Fruit fly (Drosophila melanogaster) whole organism, embryonic: ENCODE data around the gene CG33946.

Experiments used
- B-H1 ChIP-seq: fragments of 200-800 bp; sonication (Bioruptor generic); IDR thresholded peaks from 3 replicates; pipeline ENCODE4 v1.3.6; 2022; ENCODE audit warnings: missing biosample characterization, missing genetic modification characterization
- BtbVII ChIP-seq: fragments of 200-800 bp; sonication (Bioruptor generic); optimal IDR thresholded peaks from 3 replicates; lab custom pipeline; 2017; ENCODE audit warnings: missing biosample characterization, mild to moderate bottlenecking, missing genetic modification characterization
- CG11398 ChIP-seq: fragments of 200-800 bp; sonication (Bioruptor generic); optimal IDR thresholded peaks from 2 replicates; lab custom pipeline; 2016; ENCODE audit warnings: missing biosample characterization, missing genetic modification characterization
- CG11723 ChIP-seq: fragments of 200-800 bp; sonication (Bioruptor generic); optimal IDR thresholded peaks from 2 replicates; lab custom pipeline; 2017; ENCODE audit warnings: missing biosample characterization, mild to moderate bottlenecking, missing genetic modification characterization
- CG12104 ChIP-seq: fragments of 200-800 bp; sonication (Bioruptor generic); optimal IDR thresholded peaks from 3 replicates; lab custom pipeline; 2016; ENCODE audit warnings: missing biosample characterization, missing genetic modification characterization
- CG13123 ChIP-seq: fragments of 200-800 bp; sonication (Bioruptor generic); optimal IDR thresholded peaks from 2 replicates; lab custom pipeline; 2016; ENCODE audit warnings: missing biosample characterization, missing genetic modification characterization
- CG14050 ChIP-seq: fragments of 200-800 bp; sonication (Bioruptor generic); IDR thresholded peaks from 3 replicates; pipeline ENCODE4 v1.3.6; 2022; ENCODE audit warnings: missing biosample characterization, missing genetic modification characterization
- CG17186 ChIP-seq: fragments of 200-800 bp; sonication (Bioruptor generic); optimal IDR thresholded peaks from 3 replicates; lab custom pipeline; 2017; ENCODE audit warnings: missing biosample characterization, missing genetic modification reagents, missing genetic modification characterization
- CG17359 ChIP-seq: fragments of 200-800 bp; sonication (Bioruptor generic); optimal IDR thresholded peaks from 3 replicates; lab custom pipeline; 2018; ENCODE audit warnings: missing biosample characterization, mild to moderate bottlenecking, missing genetic modification characterization, moderate library complexity
- CG1792 ChIP-seq: fragments of 200-800 bp; sonication (Bioruptor generic); optimal IDR thresholded peaks from 2 replicates; lab custom pipeline; 2016; ENCODE audit warnings: missing biosample characterization, missing genetic modification characterization
- CG2116 ChIP-seq: fragments of 200-800 bp; sonication (Bioruptor generic); optimal IDR thresholded peaks from 3 replicates; lab custom pipeline; 2018; ENCODE audit warnings: missing biosample characterization, mild to moderate bottlenecking, missing genetic modification characterization
- CG2889 ChIP-seq: fragments of 200-800 bp; sonication (Bioruptor generic); IDR thresholded peaks from 3 replicates; pipeline ENCODE4 v1.3.6; 2022; ENCODE audit warnings: missing biosample characterization, missing genetic modification characterization
- CG4730 ChIP-seq: fragments of 200-800 bp; sonication (Bioruptor generic); IDR thresholded peaks from 2 replicates; pipeline ENCODE4 v1.3.6; 2022; ENCODE audit warnings: missing biosample characterization, missing genetic modification characterization
- CG6765 ChIP-seq: fragments of 200-800 bp; sonication (Bioruptor generic); optimal IDR thresholded peaks from 3 replicates; lab custom pipeline; 2017; ENCODE audit warnings: missing biosample characterization, mild to moderate bottlenecking, missing genetic modification characterization
- CG7271 ChIP-seq: fragments of 200-800 bp; sonication (Bioruptor generic); optimal IDR thresholded peaks from 2 replicates; lab custom pipeline; 2018; ENCODE audit warnings: missing biosample characterization, mild to moderate bottlenecking, missing genetic modification characterization, moderate library complexity
- CG7357 ChIP-seq: fragments of 200-800 bp; sonication (Bioruptor generic); IDR thresholded peaks from 3 replicates; pipeline ENCODE4 v1.3.6; 2022; ENCODE audit warnings: missing biosample characterization, missing genetic modification characterization
- CG7372 ChIP-seq: fragments of 200-800 bp; sonication (Bioruptor generic); IDR thresholded peaks from 2 replicates; pipeline ENCODE4 v1.3.6; 2022; ENCODE audit warnings: missing biosample characterization, missing genetic modification characterization
- CG7556 ChIP-seq: fragments of 200-800 bp; sonication (Bioruptor generic); optimal IDR thresholded peaks from 2 replicates; lab custom pipeline; 2017; ENCODE audit warnings: missing biosample characterization, mild to moderate bottlenecking, missing genetic modification characterization
- CG7987 ChIP-seq: fragments of 200-800 bp; sonication (Bioruptor generic); optimal IDR thresholded peaks from 2 replicates; lab custom pipeline; 2018; ENCODE audit warnings: missing biosample characterization, mild to moderate bottlenecking, missing genetic modification characterization, moderate library complexity
- CG8944 ChIP-seq: fragments of 200-800 bp; sonication (Bioruptor generic); optimal IDR thresholded peaks from 3 replicates; lab custom pipeline; 2016; ENCODE audit warnings: missing biosample characterization, missing genetic modification characterization
- CTCF ChIP-seq: fragments of 200-800 bp; sonication (Bioruptor generic); optimal IDR thresholded peaks from 2 replicates; lab custom pipeline; 2017; ENCODE audit warnings: missing biosample characterization, mild to moderate bottlenecking, missing genetic modification characterization, moderate library complexity
- Deaf1 ChIP-seq: fragments of 200-800 bp; optimal IDR thresholded peaks from 3 replicates; lab custom pipeline; 2019; ENCODE audit warnings: missing biosample characterization, mild to moderate bottlenecking, missing genetic modification characterization, moderate library complexity
- Dref ChIP-seq: fragments of 200-800 bp; sonication (Bioruptor generic); IDR thresholded peaks from 2 replicates; pipeline ENCODE4 v1.3.6; 2022; ENCODE audit warnings: missing biosample characterization, missing genetic modification characterization
- E2f2 ChIP-seq: fragments of 200-800 bp; sonication (Bioruptor generic); IDR thresholded peaks from 2 replicates; pipeline ENCODE4 v1.3.6; 2022; ENCODE audit warnings: missing biosample characterization, missing genetic modification characterization
- Gug ChIP-seq: fragments of 200-800 bp; sonication (Bioruptor generic); IDR thresholded peaks from 4 replicates; pipeline ENCODE4 v1.3.6; 2022; ENCODE audit warnings: missing biosample characterization, missing genetic modification characterization
- H2.0 ChIP-seq: fragments of 200-800 bp; sonication (Bioruptor generic); IDR thresholded peaks from 2 replicates; pipeline ENCODE4 v1.3.6; 2022; ENCODE audit warnings: missing biosample characterization, missing genetic modification characterization
- Hey ChIP-seq: fragments of 200-800 bp; sonication (Bioruptor generic); optimal IDR thresholded peaks from 3 replicates; lab custom pipeline; 2018; ENCODE audit warnings: missing biosample characterization, mild to moderate bottlenecking, missing genetic modification characterization
- NFAT ChIP-seq: fragments of 200-800 bp; sonication (Bioruptor generic); IDR thresholded peaks from 2 replicates; pipeline ENCODE4 v1.3.6; 2022; ENCODE audit warnings: missing biosample characterization, missing genetic modification characterization
- Opbp ChIP-seq: fragments of 200-800 bp; sonication (Bioruptor generic); IDR thresholded peaks from 3 replicates; pipeline ENCODE4 v1.3.6; 2022; ENCODE audit warnings: missing biosample characterization, missing genetic modification characterization; ENCODE audit not compliant: partially characterized antibody
- aop ChIP-seq: fragments of 200-800 bp; sonication (Bioruptor generic); IDR thresholded peaks from 2 replicates; pipeline ENCODE4 v1.3.6; 2022; ENCODE audit warnings: missing biosample characterization, missing genetic modification characterization
- ash1 ChIP-seq: fragments of 200-800 bp; sonication (Bioruptor generic); optimal IDR thresholded peaks from 2 replicates; lab custom pipeline; 2018; ENCODE audit warnings: missing biosample characterization, mild to moderate bottlenecking, missing genetic modification characterization
- bab2 ChIP-seq: fragments of 200-800 bp; sonication (Bioruptor generic); optimal IDR thresholded peaks from 2 replicates; lab custom pipeline; 2016; ENCODE audit warnings: missing biosample characterization, missing genetic modification characterization
- btn ChIP-seq: fragments of 200-800 bp; sonication (Bioruptor generic); optimal IDR thresholded peaks from 2 replicates; lab custom pipeline; 2016; ENCODE audit warnings: missing biosample characterization, missing genetic modification characterization
- chinmo ChIP-seq: fragments of 200-800 bp; sonication (Bioruptor generic); IDR thresholded peaks from 4 replicates; pipeline ENCODE4 v1.3.6; 2022; ENCODE audit warnings: missing biosample characterization, missing genetic modification characterization; ENCODE audit not compliant: partially characterized antibody
- crc ChIP-seq: fragments of 200-800 bp; sonication (Bioruptor generic); optimal IDR thresholded peaks from 2 replicates; lab custom pipeline; 2016; ENCODE audit warnings: missing biosample characterization, missing genetic modification characterization
- crp ChIP-seq, 2 experiments: fragments of 200-800 bp; sonication (Bioruptor generic); optimal IDR thresholded peaks; 2 replicates in 1 of 2; 3 replicates in 1 of 2; lab custom pipeline; 2017; ENCODE audit warnings: missing biosample characterization in 2 of 2, missing genetic modification characterization in 2 of 2, mild to moderate bottlenecking in 1 of 2, moderate library complexity in 1 of 2
- eve ChIP-seq, 2 experiments: fragments of >200 bp; optimal IDR thresholded peaks; 2 replicates each; lab custom pipeline; 2017; ENCODE audit warnings: missing biosample characterization in 2 of 2, missing genetic modification characterization in 2 of 2
- gsb ChIP-seq: fragments of 200-800 bp; sonication (Bioruptor generic); IDR thresholded peaks from 2 replicates; pipeline ENCODE4 v1.3.6; 2022; ENCODE audit warnings: missing biosample characterization, missing genetic modification characterization
- gt ChIP-seq: fragments of 200-800 bp; sonication (Bioruptor generic); IDR thresholded peaks from 2 replicates; pipeline ENCODE4 v1.3.6; 2022; ENCODE audit warnings: missing biosample characterization, missing genetic modification characterization
- jigr1 ChIP-seq: fragments of 200-800 bp; sonication (Bioruptor generic); IDR thresholded peaks from 3 replicates; pipeline ENCODE4 v1.3.6; 2022; ENCODE audit warnings: missing biosample characterization, missing genetic modification characterization
- lilli ChIP-seq: fragments of 200-800 bp; sonication (Bioruptor generic); optimal IDR thresholded peaks from 3 replicates; lab custom pipeline; 2016; ENCODE audit warnings: missing biosample characterization, missing genetic modification characterization
- lmd ChIP-seq: fragments of 200-800 bp; sonication (Bioruptor generic); IDR thresholded peaks from 2 replicates; pipeline ENCODE4 v1.3.6; 2022; ENCODE audit warnings: missing biosample characterization, missing genetic modification characterization
- lola ChIP-seq, 3 experiments: fragments of >200 bp in 2 of 3; fragments of 200-800 bp in 1 of 3; sonication (Bioruptor generic) in 1 of 3; optimal IDR thresholded peaks; 2 replicates each; lab custom pipeline; 2017 to 2019; ENCODE audit warnings: missing biosample characterization in 3 of 3, missing genetic modification characterization in 3 of 3, mild to moderate bottlenecking in 1 of 3, moderate library complexity in 1 of 3
- pho ChIP-seq: fragments of 200-800 bp; sonication (Bioruptor generic); optimal IDR thresholded peaks from 2 replicates; lab custom pipeline; 2016; ENCODE audit warnings: missing biosample characterization, missing genetic modification characterization
- prd ChIP-seq, 3 experiments: fragments of >200 bp in 2 of 3; fragments of 200-800 bp in 1 of 3; sonication (Bioruptor generic) in 1 of 3; optimal IDR thresholded peaks in 2 of 3; IDR thresholded peaks in 1 of 3; 2 replicates in 2 of 3; 3 replicates in 1 of 3; pipeline versions ENCODE4 v1.3.6 to Lab custom; 2017 to 2022; ENCODE audit warnings: missing biosample characterization in 1 of 3, missing genetic modification characterization in 1 of 3
- schlank ChIP-seq: fragments of 200-800 bp; sonication (Bioruptor generic); optimal IDR thresholded peaks from 2 replicates; lab custom pipeline; 2018; ENCODE audit warnings: missing biosample characterization, mild to moderate bottlenecking, missing genetic modification characterization
- slbo ChIP-seq: fragments of 200-800 bp; sonication (Bioruptor generic); IDR thresholded peaks from 2 replicates; pipeline ENCODE4 v1.3.6; 2022; ENCODE audit warnings: missing biosample characterization, missing genetic modification characterization
- trem ChIP-seq: fragments of 200-800 bp; optimal IDR thresholded peaks from 3 replicates; lab custom pipeline; 2019; ENCODE audit warnings: missing biosample characterization, mild to moderate bottlenecking, missing genetic modification characterization, moderate library complexity
- tx ChIP-seq: fragments of 200-800 bp; sonication (Bioruptor generic); optimal IDR thresholded peaks from 2 replicates; lab custom pipeline; 2016; ENCODE audit warnings: missing biosample characterization, missing genetic modification characterization
- zen ChIP-seq: fragments of 200-800 bp; sonication (Bioruptor generic); optimal IDR thresholded peaks from 3 replicates; lab custom pipeline; 2018; ENCODE audit warnings: missing biosample characterization, mild to moderate bottlenecking, missing genetic modification characterization, moderate library complexity
- zfh1 ChIP-seq: fragments of 200-800 bp; sonication (Bioruptor generic); IDR thresholded peaks from 3 replicates; pipeline ENCODE4 v1.3.6; 2022; ENCODE audit warnings: missing biosample characterization, missing genetic modification characterization

The CG33946 gene

DNA sequence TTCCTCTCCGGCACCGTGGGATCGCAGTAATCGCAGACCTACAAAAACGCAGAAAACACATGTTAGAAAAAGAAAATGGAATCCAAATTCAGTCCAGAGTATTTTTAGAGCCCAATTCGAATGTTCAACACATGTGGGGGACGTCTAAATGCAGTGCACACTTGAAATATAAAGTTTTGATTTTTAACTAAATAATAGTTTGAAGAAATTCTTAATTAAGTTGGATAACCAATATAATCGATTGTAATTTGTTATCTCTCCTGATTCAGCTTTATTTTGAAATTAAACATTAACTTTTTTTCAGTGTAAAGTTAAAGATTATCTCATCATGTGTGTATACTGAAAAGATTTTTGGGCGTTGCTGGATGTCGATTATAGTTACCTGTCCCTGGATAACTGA, 3.2 kb upstream of the CG33946 start (continued):
- TF ChIP-seq btn (GFP tag; lab: Kevin White, UChicago) (peak; percentile 2), CG17359 (tag; lab: Kevin White, UChicago) (peak; percentile 80), CG17186 (GFP tag; lab: Kevin White, UChicago) (no peak), bab2 (GFP tag; lab: Kevin White, UChicago) (peak; percentile 53), tx (no peak), zfh1 (peak; percentile 69; the same call in 2 of the 3 replicates), CG7357 (GFP tag; lab: Robert Waterston, UW) (peak; percentile 36; the same call in 1 of the 3 replicates), CG7987 (GFP tag; lab: Kevin White, UChicago) (no peak), Opbp (no peak), jigr1 (GFP tag; lab: Robert Waterston, UW) (no peak), schlank (tag; lab: Kevin White, UChicago) (no peak), lola (GFP tag; optimal IDR thresholded peaks at IDR 0.05; lab: Kevin White, UChicago) (peak in 1 of 3 experiments; percentile 90), CG11723 (GFP tag; lab: Kevin White, UChicago) (peak; percentile 17), zen (peak; percentile 52), prd (optimal IDR thresholded peaks at IDR 0.05; lab: Kevin White, UChicago) (no peak), prd (GFP tag; IDR thresholded peaks at IDR 0.05; lab: Robert Waterston, UW) (peak; percentile 64; the same call in 2 of the 3 replicates), gsb (GFP tag; lab: Robert Waterston, UW) (no peak), BtbVII (no peak), CG14050 (GFP tag; lab: Robert Waterston, UW) (peak; percentile 37; the same call in 1 of the 3 replicates), trem (peak; percentile 86), pho (GFP tag; lab: Kevin White, UChicago) (no peak), aop (no peak), slbo (peak; percentile 41; the same call in 1 of the 2 replicates), Gug (GFP tag; lab: Robert Waterston, UW) (no peak), lmd (GFP tag; lab: Robert Waterston, UW) (peak; percentile 15; the same call in 1 of the 2 replicates), CG13123 (GFP tag; lab: Kevin White, UChicago) (peak; percentile 55), eve (GFP tag; optimal IDR thresholded peaks at IDR 0.05; lab: Kevin White, UChicago) (no peak), E2f2 (GFP tag; lab: Robert Waterston, UW) (peak; percentile 32; the same call in 1 of the 2 replicates), CG2116 (GFP tag; lab: Kevin White, UChicago) (peak; percentile 22), CG1792 (GFP tag; lab: Kevin White, UChicago) (no peak), CG4730 (GFP tag; lab: Robert Waterston, UW) (peak; percentile 63), Hey (tag; lab: Kevin White, UChicago) (no peak), CG8944 (GFP tag; lab: Kevin White, UChicago) (peak; percentile 21), CG11398 (no peak), CG7556 (GFP tag; lab: Kevin White, UChicago) (peak; percentile 65), NFAT (GFP tag; lab: Robert Waterston, UW) (no peak), chinmo (GFP tag; lab: Robert Waterston, UW) (no peak), ash1 (GFP tag; lab: Kevin White, UChicago) (no peak), Deaf1 (tag; lab: Kevin White, UChicago) (no peak), crp (GFP tag; optimal IDR thresholded peaks at IDR 0.05; lab: Kevin White, UChicago) (peak in 1 of 2 experiments; percentile 22), CG7372 (peak; percentile 34; the same call in 1 of the 2 replicates), H2.0 (GFP tag; lab: Robert Waterston, UW) (peak; percentile 66), gt (GFP tag; lab: Robert Waterston, UW) (no peak), CG7271 (peak; percentile 51), CG12104 (GFP tag; lab: Kevin White, UChicago) (peak; percentile 37), crc (GFP tag; lab: Kevin White, UChicago) (peak; percentile 42), B-H1 (GFP tag; lab: Robert Waterston, UW) (no peak), lilli (GFP tag; lab: Kevin White, UChicago) (peak; percentile 24), Dref (no peak), CG6765 (GFP tag; lab: Kevin White, UChicago) (no peak), CG2889 (GFP tag; lab: Robert Waterston, UW) (no peak), CTCF (GFP tag; lab: Kevin White, UChicago) (no peak)
